Fruit fly (Drosophila melanogaster): ENCODE data around the gene CG9692.

CG9692 gene

dm6 chr3L:16714193-16714538, 9.4 kb downstream of the CG9692 start (continued):
- TF ChIP-seq dati (GFP tag; IDR thresholded peaks at IDR 0.05) (no peak), nom (GFP tag; optimal IDR thresholded peaks at IDR 0.05) (no peak), CG43689 (GFP tag; IDR thresholded peaks at IDR 0.05) (no peak), row (GFP tag; IDR thresholded peaks at IDR 0.05) (0 out of 3 replicates have a peak, but pooled peaks have one; percentile 13), Adf1 (GFP tag; IDR thresholded peaks at IDR 0.05) (peak; percentile 46; the same call in 1 of the 2 replicates), Xbp1 (GFP tag; optimal IDR thresholded peaks at IDR 0.05) (peak; percentile 10), CG11696 (GFP tag; IDR thresholded peaks at IDR 0.05) (no peak), CG7987 (GFP tag; optimal IDR thresholded peaks at IDR 0.05) (peak; percentile 31), YL-1 (GFP tag; optimal IDR thresholded peaks at IDR 0.05) (peak; percentile 12), CG7357 (GFP tag; IDR thresholded peaks at IDR 0.05) (no peak)

dm6 chr3L:16724561-16724960, 19.8 kb downstream of the CG9692 start, which contains the start of gene CG13031:
Gene CG13031, plus strand, starts transcription at chr3L:16724861.
- TF ChIP-seq CG10543 (GFP tag; optimal IDR thresholded peaks at IDR 0.05) (no peak), CG5180 (GFP tag; optimal IDR thresholded peaks at IDR 0.05) (no peak), disco-r (GFP tag; optimal IDR thresholded peaks at IDR 0.05) (no peak), CG12769 (tag; optimal IDR thresholded peaks at IDR 0.05) (no peak), CG7556 (GFP tag; optimal IDR thresholded peaks at IDR 0.05) (no peak), Nf-YC (tag; optimal IDR thresholded peaks at IDR 0.05) (no peak), kay (GFP tag; optimal IDR thresholded peaks at IDR 0.05) (no peak), CHES-1-like (GFP tag; optimal IDR thresholded peaks at IDR 0.05) (no peak), CG11085 (GFP tag; IDR thresholded peaks at IDR 0.05) (no peak), CG6813 (GFP tag; optimal IDR thresholded peaks at IDR 0.05) (no peak), fu2 (GFP tag; optimal IDR thresholded peaks at IDR 0.05) (no peak), CG10431 (GFP tag; optimal IDR thresholded peaks at IDR 0.05) (no peak), Mes4 (GFP tag; optimal IDR thresholded peaks at IDR 0.05) (no peak), kah (GFP tag; optimal IDR thresholded peaks at IDR 0.05) (no peak), CG2712 (tag; optimal IDR thresholded peaks at IDR 0.05) (no peak)

- TF ChIP-seq Ets65A (GFP tag) (peak; percentile 8), Usf (GFP tag; optimal IDR thresholded peaks at IDR 0.05) (no peak)
Measured at dm6 chr3L:16726069-16726591, 21.4 kb downstream of the CG9692 start, which contains the start of the genes CG13026 and PGRP-SB2. Gene CG13026, minus strand, starts transcription at chr3L:16726169. Gene PGRP-SB2, plus strand, starts transcription at chr3L:16726541.

- TF ChIP-seq CG31441 (GFP tag; IDR thresholded peaks at IDR 0.05) (no peak), H15 (GFP tag; IDR thresholded peaks at IDR 0.05) (no peak), dmrt99B (tag; optimal IDR thresholded peaks at IDR 0.05) (no peak), D19B (GFP tag; optimal IDR thresholded peaks at IDR 0.05) (peak; percentile 76), insv (GFP tag; optimal IDR thresholded peaks at IDR 0.05) (no peak)
Measured at dm6 chr3L:16727939-16728635, 23.3 kb downstream of the CG9692 start, which contains the start of gene PGRP-SB1. Gene PGRP-SB1, minus strand, starts transcription at chr3L:16727989.

- TF ChIP-seq Awh (GFP tag; IDR thresholded peaks at IDR 0.05), result no peak
- TF ChIP-seq Bdp1 (GFP tag; optimal IDR thresholded peaks at IDR 0.05), result no peak
- no peak for TF ChIP-seq CG4854 (GFP tag; optimal IDR thresholded peaks at IDR 0.05)
- peak; percentile 43; the same call in 1 of the 2 replicates for TF ChIP-seq amos (GFP tag; IDR thresholded peaks at IDR 0.05; ENCODE audit: partially characterized antibody)
- no peak for TF ChIP-seq btn (GFP tag; optimal IDR thresholded peaks at IDR 0.05)
- no peak for TF ChIP-seq Antp (GFP tag; optimal IDR thresholded peaks at IDR 0.05)
- TF ChIP-seq Lim3 (GFP tag; IDR thresholded peaks at IDR 0.05), result no peak
- TF ChIP-seq Blimp-1 (GFP tag; optimal IDR thresholded peaks at IDR 0.05), result no peak
- TF ChIP-seq ac (GFP tag; optimal IDR thresholded peaks at IDR 0.05), result no peak
- peak; percentile 66 for TF ChIP-seq pzg (GFP tag; optimal IDR thresholded peaks at IDR 0.05)
- TF ChIP-seq CG18619 (GFP tag; optimal IDR thresholded peaks at IDR 0.05), result no peak
- no peak for TF ChIP-seq CG2889 (GFP tag; IDR thresholded peaks at IDR 0.05)
- no peak for TF ChIP-seq CG12219 (GFP tag; optimal IDR thresholded peaks at IDR 0.05)
Measured at dm6 chr3L:16730645-16731044, 25.9 kb downstream of the CG9692 start, which contains the start of gene Dbp73D. Gene Dbp73D, minus strand, starts transcription at chr3L:16730818.

Data from whole organism, embryonic.